Worm (Caenorhabditis elegans): ENCODE data around the gene C43F9.7.

The C43F9.7 gene

ce11 chrIV:10558415-10558814, 35.1 kb downstream of the C43F9.7 start, which contains the start of gene zim-3:
Gene zim-3, plus strand, starts transcription at chrIV:10558715.
- TF ChIP-seq ceh-82 (tag; optimal IDR thresholded peaks at IDR 0.05) (no peak), nhr-28 (tag; optimal IDR thresholded peaks at IDR 0.05) (no peak), zag-1 (tag; optimal IDR thresholded peaks at IDR 0.05) (no peak), Y116A8C.19 (tag; optimal IDR thresholded peaks at IDR 0.05; ENCODE audit: borderline replicate concordance) (no peak), lin-13 (GFP tag; optimal IDR thresholded peaks at IDR 0.05) (no peak), C34B4.2 (tag; optimal IDR thresholded peaks at IDR 0.05) (no peak), lir-3 (tag; optimal IDR thresholded peaks at IDR 0.05; ENCODE audit: poor library complexity) (no peak)

- TF ChIP-seq ceh-63 (GFP tag; optimal IDR thresholded peaks at IDR 0.05) (no peak), nhr-47 (tag; optimal IDR thresholded peaks at IDR 0.05) (no peak)
Observed at ce11 chrIV:10554947-10555346, 38.5 kb downstream of the C43F9.7 start, which contains the start of gene zim-2. Gene zim-2, plus strand, starts transcription at chrIV:10555247.

ce11 chrIV:10546589-10547136, 46.8 kb downstream of the C43F9.7 start, which contains the start of gene zim-1:
Gene zim-1, plus strand, starts transcription at chrIV:10547086.
- no peak for TF ChIP-seq nhr-90 (tag; optimal IDR thresholded peaks at IDR 0.05; ENCODE audit: poor library complexity)
- TF ChIP-seq efl-3 (GFP tag; optimal IDR thresholded peaks at IDR 0.05) = no peak
- TF ChIP-seq snpc-4 (tag; optimal IDR thresholded peaks at IDR 0.05) = no peak
- no peak for TF ChIP-seq tbx-2 (tag; optimal IDR thresholded peaks at IDR 0.05)
- TF ChIP-seq ceh-82 (tag; optimal IDR thresholded peaks at IDR 0.05) = no peak
- TF ChIP-seq lir-3 (tag; optimal IDR thresholded peaks at IDR 0.05; ENCODE audit: poor library complexity) = no peak
- no peak for TF ChIP-seq pag-3 (tag; optimal IDR thresholded peaks at IDR 0.05; ENCODE audit: borderline replicate concordance, insufficient read depth)
- TF ChIP-seq grh-1 (GFP tag; IDR thresholded peaks at IDR 0.05) = no peak
- TF ChIP-seq lin-39 (tag; optimal IDR thresholded peaks at IDR 0.05) = no peak
- TF ChIP-seq nhr-71 (tag; optimal IDR thresholded peaks at IDR 0.05) = no peak
- TF ChIP-seq aha-1 (tag; optimal IDR thresholded peaks at IDR 0.05) = no peak

DNA sequence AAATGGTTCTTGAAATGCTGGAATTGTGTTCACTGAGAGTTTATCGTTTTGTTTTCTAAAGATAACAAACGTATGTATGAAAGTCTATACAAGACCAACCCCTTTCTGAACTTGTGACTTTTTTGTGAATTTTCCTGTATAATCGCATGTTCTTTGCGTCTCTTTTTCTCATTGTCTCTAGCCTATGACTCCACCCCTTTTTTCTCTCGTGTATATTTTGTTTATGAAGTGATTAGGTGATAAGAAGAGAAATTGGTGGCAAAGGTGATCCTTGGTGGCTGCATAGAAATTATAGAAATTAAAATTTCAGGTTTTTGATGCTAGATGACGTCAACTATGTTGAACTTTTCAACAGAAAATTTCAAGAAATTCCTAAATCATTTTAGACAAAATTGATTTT, 48.4 kb downstream of the C43F9.7 start, which contains the start of gene T07G12.5:
TSS of gene T07G12.5 (minus strand) at position 101 of the 400 bp plus-strand sequence.
- no peak for TF ChIP-seq lin-13 (GFP tag; optimal IDR thresholded peaks at IDR 0.05)
- TF ChIP-seq mdl-1 (tag; optimal IDR thresholded peaks at IDR 0.05) = no peak
- no peak for TF ChIP-seq snpc-4 (tag; optimal IDR thresholded peaks at IDR 0.05)
- no peak for TF ChIP-seq ces-1 (GFP tag; optimal IDR thresholded peaks at IDR 0.05)
- peak; percentile 47 for TF ChIP-seq elt-2 (tag; optimal IDR thresholded peaks at IDR 0.05)
- TF ChIP-seq ceh-88 (GFP tag; IDR thresholded peaks at IDR 0.05) = no peak
- TF ChIP-seq ceh-8 (GFP tag; optimal IDR thresholded peaks at IDR 0.05) = no peak

- TF ChIP-seq tlp-1 (tag; optimal IDR thresholded peaks at IDR 0.05) (peak; percentile 12), nhr-90 (tag; optimal IDR thresholded peaks at IDR 0.05; ENCODE audit: poor library complexity) (peak; percentile 38), elt-2 (tag; optimal IDR thresholded peaks at IDR 0.05) (peak; percentile 95), sptf-1 (tag; optimal IDR thresholded peaks at IDR 0.05) (no peak), lin-35 (GFP tag; optimal IDR thresholded peaks at IDR 0.05) (no peak), ceh-88 (GFP tag; IDR thresholded peaks at IDR 0.05) (no peak), pqm-1 (tag; optimal IDR thresholded peaks at IDR 0.05) (peak; percentile 70), lin-15B (tag; optimal IDR thresholded peaks at IDR 0.05) (no peak), nhr-19 (GFP tag; conservative IDR thresholded peaks at IDR 0.05) (no peak), nhr-77 (tag; optimal IDR thresholded peaks at IDR 0.05) (no peak), unc-86 (tag; optimal IDR thresholded peaks at IDR 0.05) (no peak), snu-23 (GFP tag; optimal IDR thresholded peaks at IDR 0.05) (no peak)
Observed at ce11 chrIV:10543361-10543760, 50.1 kb downstream of the C43F9.7 start.
